Fruit fly (Drosophila melanogaster) Kc167 (cell line): ENCODE measurements around the gene Sfp24Bd.

Experiments used
- Sin3A ChIP-seq: fragments of >200 bp; optimal IDR thresholded peaks from 2 replicates; lab custom pipeline; 2018; ENCODE audit warnings: missing external identifiers
- h ChIP-seq: fragments of >200 bp; optimal IDR thresholded peaks from 3 replicates; lab custom pipeline; 2018; ENCODE audit warnings: missing external identifiers
- insv ChIP-seq: fragments of >200 bp; optimal IDR thresholded peaks from 3 replicates; lab custom pipeline; 2018; ENCODE audit warnings: missing external identifiers
- psq ChIP-seq: fragments of >200 bp; optimal IDR thresholded peaks from 2 replicates; lab custom pipeline; 2017; ENCODE audit warnings: missing external identifiers

DNA sequence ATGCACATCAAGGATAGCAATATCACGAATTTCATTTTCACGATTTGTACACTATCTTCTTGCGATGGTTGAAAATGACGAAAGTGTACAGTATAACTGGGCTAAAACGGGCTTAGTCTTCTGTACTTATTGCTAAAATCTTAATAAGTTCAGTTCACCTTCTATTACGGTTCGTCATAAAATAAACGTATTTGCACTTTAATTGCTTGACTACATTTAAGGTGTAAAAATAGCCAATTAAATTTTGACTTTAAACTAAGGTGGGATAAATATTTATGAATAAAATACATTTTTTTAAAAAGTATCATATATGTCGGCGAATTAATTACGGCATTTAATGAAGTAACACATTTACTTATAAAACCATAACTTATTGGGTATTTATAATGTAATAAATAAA lies 741 bp upstream of the Sfp24Bd start, which contains the start of gene Sfp24Bb:
- TF ChIP-seq psq (lab: Kevin White, UChicago) (no peak), h (no peak), Sin3A (lab: Kevin White, UChicago) (no peak), insv (lab: Kevin White, UChicago) (no peak)
